Fruit fly (Drosophila melanogaster) whole organism, embryonic: ENCODE data around the gene CG32073.
A peak's percentile ranks its signal among the peaks of the same experiment; 100 is the strongest.

ENCODE experiments used
- ATbp ChIP-seq: fragments of 200-800 bp; sonication (Bioruptor generic); optimal IDR thresholded peaks from 2 replicates; lab custom pipeline; 2017; ENCODE audit warnings: missing biosample characterization, mild to moderate bottlenecking, missing genetic modification characterization, missing genetic modification reagents
- Abd-B ChIP-seq: fragments of 200-800 bp; sonication (Bioruptor generic); optimal IDR thresholded peaks from 2 replicates; lab custom pipeline; 2018; ENCODE audit warnings: missing biosample characterization, mild to moderate bottlenecking, missing genetic modification characterization, moderate library complexity
- CG10274 ChIP-seq: fragments of 200-800 bp; sonication (Bioruptor generic); optimal IDR thresholded peaks from 3 replicates; lab custom pipeline; 2017; ENCODE audit warnings: missing biosample characterization, mild to moderate bottlenecking, missing genetic modification characterization
- CG11085 ChIP-seq: fragments of 200-800 bp; sonication (Bioruptor generic); IDR thresholded peaks from 2 replicates; pipeline ENCODE4 v1.3.6; 2022; ENCODE audit warnings: missing biosample characterization, missing genetic modification characterization
- CG11093 ChIP-seq: fragments of 200-800 bp; sonication (Bioruptor generic); IDR thresholded peaks from 3 replicates; pipeline ENCODE4 v1.3.6; 2022; ENCODE audit warnings: missing biosample characterization, missing genetic modification characterization
- CG14441 ChIP-seq: fragments of 200-800 bp; sonication (Bioruptor generic); IDR thresholded peaks from 2 replicates; pipeline ENCODE4 v1.3.6; 2022; ENCODE audit warnings: missing biosample characterization, missing genetic modification characterization
- CG15479 ChIP-seq: fragments of 200-800 bp; sonication (Bioruptor generic); optimal IDR thresholded peaks from 3 replicates; lab custom pipeline; 2019; ENCODE audit warnings: missing biosample characterization, mild to moderate bottlenecking, missing genetic modification characterization, moderate library complexity
- CG16813 ChIP-seq: fragments of 200-800 bp; sonication (Bioruptor generic); IDR thresholded peaks from 3 replicates; pipeline ENCODE4 v1.3.6; 2022; ENCODE audit warnings: missing biosample characterization, missing genetic modification characterization; ENCODE audit not compliant: partially characterized antibody
- CG1792 ChIP-seq: fragments of 200-800 bp; sonication (Bioruptor generic); optimal IDR thresholded peaks from 2 replicates; lab custom pipeline; 2016; ENCODE audit warnings: missing biosample characterization, missing genetic modification characterization
- CG2129 ChIP-seq: fragments of 200-800 bp; sonication (Bioruptor generic); IDR thresholded peaks from 2 replicates; pipeline ENCODE4 v1.3.6; 2022; ENCODE audit warnings: missing biosample characterization, missing genetic modification characterization; ENCODE audit not compliant: partially characterized antibody
- CG4617 ChIP-seq: fragments of 200-800 bp; sonication (Bioruptor generic); optimal IDR thresholded peaks from 3 replicates; lab custom pipeline; 2016; ENCODE audit warnings: missing biosample characterization, missing genetic modification characterization, borderline replicate concordance
- CG7928 ChIP-seq: fragments of 200-800 bp; sonication (Bioruptor generic); optimal IDR thresholded peaks from 2 replicates; lab custom pipeline; 2017; ENCODE audit warnings: missing biosample characterization, mild to moderate bottlenecking, missing genetic modification characterization
- CG8478 ChIP-seq: fragments of >200 bp; optimal IDR thresholded peaks from 2 replicates; lab custom pipeline; 2018
- CG8765 ChIP-seq: fragments of 200-800 bp; sonication (Bioruptor generic); IDR thresholded peaks from 2 replicates; pipeline ENCODE4 v1.3.6; 2022; ENCODE audit warnings: missing biosample characterization, missing genetic modification characterization
- CkIIα-i1 ChIP-seq: fragments of 200-800 bp; sonication (Bioruptor generic); IDR thresholded peaks from 2 replicates; pipeline ENCODE4 v1.3.6; 2022; ENCODE audit warnings: missing biosample characterization, missing genetic modification characterization
- Dbx ChIP-seq: fragments of 200-800 bp; sonication (Bioruptor generic); IDR thresholded peaks from 3 replicates; pipeline ENCODE4 v1.3.6; 2022; ENCODE audit warnings: missing biosample characterization, missing genetic modification characterization
- Dref ChIP-seq: fragments of 200-800 bp; sonication (Bioruptor generic); IDR thresholded peaks from 2 replicates; pipeline ENCODE4 v1.3.6; 2022; ENCODE audit warnings: missing biosample characterization, missing genetic modification characterization
- E2f2 ChIP-seq: fragments of 200-800 bp; sonication (Bioruptor generic); IDR thresholded peaks from 2 replicates; pipeline ENCODE4 v1.3.6; 2022; ENCODE audit warnings: missing biosample characterization, missing genetic modification characterization
- HmgZ ChIP-seq: fragments of 200-800 bp; sonication (Bioruptor generic); optimal IDR thresholded peaks from 2 replicates; lab custom pipeline; 2018; ENCODE audit warnings: missing biosample characterization, mild to moderate bottlenecking, missing genetic modification characterization
- Jarid2 ChIP-seq: fragments of 200-800 bp; sonication (Bioruptor generic); optimal IDR thresholded peaks from 3 replicates; lab custom pipeline; 2017; ENCODE audit warnings: mild to moderate bottlenecking, missing biosample characterization, missing genetic modification reagents, missing genetic modification characterization
- Mad ChIP-seq: fragments of 200-800 bp; sonication (Bioruptor generic); optimal IDR thresholded peaks from 2 replicates; lab custom pipeline; 2016; ENCODE audit warnings: missing biosample characterization, missing genetic modification characterization
- Ravus ChIP-seq: fragments of 200-800 bp; sonication (Bioruptor generic); IDR thresholded peaks from 2 replicates; pipeline ENCODE4 v1.3.6; 2022; ENCODE audit warnings: missing biosample characterization, missing genetic modification characterization
- Tbp ChIP-seq: fragments of >200 bp; optimal IDR thresholded peaks from 2 replicates; lab custom pipeline; 2018; ENCODE audit warnings: missing biosample characterization, missing genetic modification characterization
- Usf ChIP-seq: fragments of 200-800 bp; sonication (Bioruptor generic); optimal IDR thresholded peaks from 2 replicates; lab custom pipeline; 2017; ENCODE audit warnings: missing genotype, missing biosample characterization, missing genetic modification characterization
- Xrp1 ChIP-seq: fragments of 200-800 bp; sonication (Bioruptor generic); IDR thresholded peaks from 2 replicates; pipeline ENCODE4 v1.3.6; 2022; ENCODE audit warnings: missing biosample characterization, missing genetic modification characterization
- YL-1 ChIP-seq: fragments of 200-800 bp; sonication (Bioruptor generic); optimal IDR thresholded peaks from 3 replicates; lab custom pipeline; 2017; ENCODE audit warnings: missing biosample characterization, mild to moderate bottlenecking, missing genetic modification characterization
- ac ChIP-seq: fragments of 200-800 bp; sonication (Bioruptor generic); optimal IDR thresholded peaks from 3 replicates; lab custom pipeline; 2017; ENCODE audit warnings: missing biosample characterization, mild to moderate bottlenecking, missing genetic modification characterization
- bab2 ChIP-seq: fragments of 200-800 bp; sonication (Bioruptor generic); optimal IDR thresholded peaks from 2 replicates; lab custom pipeline; 2016; ENCODE audit warnings: missing biosample characterization, missing genetic modification characterization
- caup ChIP-seq: fragments of 200-800 bp; sonication (Bioruptor generic); optimal IDR thresholded peaks from 3 replicates; lab custom pipeline; 2017; ENCODE audit warnings: missing biosample characterization, mild to moderate bottlenecking, missing genetic modification characterization, moderate library complexity; ENCODE audit not compliant: severe bottlenecking
- corto ChIP-seq: fragments of 200-800 bp; sonication (Bioruptor generic); optimal IDR thresholded peaks from 2 replicates; lab custom pipeline; 2016; ENCODE audit warnings: missing biosample characterization, mild to moderate bottlenecking, missing genetic modification characterization, moderate library complexity
- da ChIP-seq: fragments of 200-800 bp; sonication (Bioruptor generic); optimal IDR thresholded peaks from 2 replicates; lab custom pipeline; 2016; ENCODE audit warnings: missing biosample characterization, missing genetic modification characterization
- fd96Cb ChIP-seq: fragments of 200-800 bp; sonication (Bioruptor generic); optimal IDR thresholded peaks from 2 replicates; lab custom pipeline; 2018; ENCODE audit warnings: missing biosample characterization, mild to moderate bottlenecking, missing genetic modification characterization, moderate library complexity
- ftz-f1 ChIP-seq: fragments of 200-800 bp; sonication (Bioruptor generic); optimal IDR thresholded peaks from 2 replicates; lab custom pipeline; 2016; ENCODE audit warnings: missing biosample characterization, missing genetic modification characterization
- gcm ChIP-seq: fragments of 200-800 bp; sonication (Bioruptor generic); optimal IDR thresholded peaks from 2 replicates; lab custom pipeline; 2019; ENCODE audit warnings: missing biosample characterization, mild to moderate bottlenecking, missing genetic modification characterization, moderate library complexity
- gcm2 ChIP-seq: fragments of 200-800 bp; sonication (Bioruptor generic); optimal IDR thresholded peaks from 2 replicates; lab custom pipeline; 2016; ENCODE audit warnings: missing biosample characterization, missing genetic modification characterization
- grau ChIP-seq: fragments of 200-800 bp; optimal IDR thresholded peaks from 3 replicates; lab custom pipeline; 2019; ENCODE audit warnings: missing biosample characterization, mild to moderate bottlenecking, missing genetic modification characterization, moderate library complexity
- gro ChIP-seq: fragments of 200-800 bp; sonication (Bioruptor generic); optimal IDR thresholded peaks from 2 replicates; lab custom pipeline; 2016; ENCODE audit warnings: missing biosample characterization, missing genetic modification characterization
- gsb ChIP-seq: fragments of 200-800 bp; sonication (Bioruptor generic); IDR thresholded peaks from 2 replicates; pipeline ENCODE4 v1.3.6; 2022; ENCODE audit warnings: missing biosample characterization, missing genetic modification characterization
- hb ChIP-seq: fragments of 200-800 bp; sonication (Bioruptor generic); IDR thresholded peaks from 3 replicates; pipeline ENCODE4 v1.3.6; 2022; ENCODE audit warnings: missing biosample characterization, missing genetic modification characterization; ENCODE audit not compliant: partially characterized antibody
- jumu ChIP-seq: fragments of 200-800 bp; sonication (Bioruptor generic); optimal IDR thresholded peaks from 3 replicates; lab custom pipeline; 2016; ENCODE audit warnings: missing biosample characterization, missing genetic modification characterization
- nerfin-1 ChIP-seq: fragments of 200-800 bp; sonication (Bioruptor generic); optimal IDR thresholded peaks from 3 replicates; lab custom pipeline; 2019; ENCODE audit warnings: missing biosample characterization, mild to moderate bottlenecking, missing genetic modification characterization, moderate library complexity
- odd ChIP-seq: fragments of 200-800 bp; sonication (Bioruptor generic); optimal IDR thresholded peaks from 2 replicates; lab custom pipeline; 2017; ENCODE audit warnings: missing biosample characterization, mild to moderate bottlenecking, missing genetic modification characterization
- pan ChIP-seq, 4 experiments: fragments of >200 bp in 3 of 4; fragments of 200-800 bp in 1 of 4; sonication (Bioruptor generic) in 1 of 4; optimal IDR thresholded peaks in 3 of 4; IDR thresholded peaks in 1 of 4; 2 replicates each; pipeline versions ENCODE4 v1.3.6 to Lab custom; 2017 to 2022; ENCODE audit warnings: missing biosample characterization in 2 of 4, missing genetic modification characterization in 2 of 4, mixed read lengths in 1 of 4
- pb ChIP-seq: fragments of 200-800 bp; sonication (Bioruptor generic); optimal IDR thresholded peaks from 3 replicates; lab custom pipeline; 2016; ENCODE audit warnings: missing biosample characterization, missing genetic modification characterization
- repo ChIP-seq: fragments of 200-800 bp; sonication (Bioruptor generic); optimal IDR thresholded peaks from 2 replicates; lab custom pipeline; 2016; ENCODE audit warnings: missing biosample characterization, missing genetic modification characterization
- sob ChIP-seq: fragments of 200-800 bp; sonication (Bioruptor generic); IDR thresholded peaks from 2 replicates; pipeline ENCODE4 v1.3.6; 2022; ENCODE audit warnings: missing biosample characterization, missing genetic modification characterization
- tup ChIP-seq: fragments of 200-800 bp; sonication (Bioruptor generic); optimal IDR thresholded peaks from 2 replicates; lab custom pipeline; 2016; ENCODE audit warnings: missing biosample characterization, mild to moderate bottlenecking, missing genetic modification characterization, moderate library complexity
- zen ChIP-seq: fragments of 200-800 bp; sonication (Bioruptor generic); optimal IDR thresholded peaks from 3 replicates; lab custom pipeline; 2018; ENCODE audit warnings: missing biosample characterization, mild to moderate bottlenecking, missing genetic modification characterization, moderate library complexity
- zfh1 ChIP-seq: fragments of 200-800 bp; sonication (Bioruptor generic); IDR thresholded peaks from 3 replicates; pipeline ENCODE4 v1.3.6; 2022; ENCODE audit warnings: missing biosample characterization, missing genetic modification characterization

The CG32073 gene

dm6 chr3L:11097982-11098663 lies 9.3 kb downstream of the CG32073 start, which contains the start of the genes Irbp18 and APP-BP1 (continued):
- peak; percentile 87 for TF ChIP-seq nerfin-1 (tag; lab: Kevin White, UChicago)
- TF ChIP-seq Abd-B: peak; percentile 94
- TF ChIP-seq pb: peak; percentile 81
- TF ChIP-seq bab2: peak; percentile 93
- TF ChIP-seq Xrp1 (GFP tag; lab: Robert Waterston, UW): peak; percentile 93
- TF ChIP-seq CG15479 (GFP tag; lab: Kevin White, UChicago): peak; percentile 73
- peak; percentile 85 for TF ChIP-seq zen (tag; lab: Kevin White, UChicago)
- TF ChIP-seq da (GFP tag; lab: Kevin White, UChicago): peak; percentile 93
- peak; percentile 96 for TF ChIP-seq HmgZ
- peak; percentile 92 for TF ChIP-seq sob
- TF ChIP-seq ATbp: peak; percentile 83
- peak; percentile 87 for TF ChIP-seq CG14441 (GFP tag; lab: Robert Waterston, UW)
- TF ChIP-seq repo: peak; percentile 86
- TF ChIP-seq ac: peak; percentile 67
- no peak for TF ChIP-seq CG8478 (lab: Kevin White, UChicago)
- peak; percentile 88 for TF ChIP-seq YL-1 (GFP tag; lab: Kevin White, UChicago)
- peak; percentile 71; the same call in 1 of the 3 replicates for TF ChIP-seq CG11093 (GFP tag; lab: Robert Waterston, UW)
- TF ChIP-seq CG4617 (GFP tag; lab: Kevin White, UChicago): peak; percentile 93
- TF ChIP-seq zfh1 (GFP tag; lab: Robert Waterston, UW): peak; percentile 84
- no peak for TF ChIP-seq Dref (GFP tag; lab: Robert Waterston, UW)
- no peak for TF ChIP-seq hb (GFP tag; lab: Robert Waterston, UW)
- peak; percentile 78 for TF ChIP-seq CG10274 (GFP tag; lab: Kevin White, UChicago)
- TF ChIP-seq CG7928 (GFP tag; lab: Kevin White, UChicago): peak; percentile 69
- no peak for TF ChIP-seq CG2129
- peak; percentile 76 for TF ChIP-seq Jarid2 (GFP tag; lab: Kevin White, UChicago)
- peak; percentile 85 for TF ChIP-seq odd
- TF ChIP-seq corto (GFP tag; lab: Kevin White, UChicago): peak; percentile 76
- TF ChIP-seq pan (optimal IDR thresholded peaks at IDR 0.05; lab: Kevin White, UChicago): no peak
- peak in 1 of 2 experiments; percentile 92 for TF ChIP-seq pan (GFP tag; optimal IDR thresholded peaks at IDR 0.05 in 1 of 2, IDR thresholded peaks at IDR 0.05 in 1 of 2)
- TF ChIP-seq Mad: peak; percentile 96
- TF ChIP-seq CG1792 (GFP tag; lab: Kevin White, UChicago): peak; percentile 91
- peak; percentile 68; the same call in 1 of the 2 replicates for TF ChIP-seq CG11085 (GFP tag; lab: Robert Waterston, UW)
- TF ChIP-seq Usf (GFP tag; lab: Kevin White, UChicago): peak; percentile 86
- peak; percentile 67 for TF ChIP-seq CG8765 (GFP tag; lab: Robert Waterston, UW)
- TF ChIP-seq E2f2 (GFP tag; lab: Robert Waterston, UW): peak; percentile 63
- TF ChIP-seq CkIIα-i1 (GFP tag; lab: Robert Waterston, UW): 0 out of 2 replicates have a peak, but pooled peaks have one; percentile 31
- peak; percentile 89 for TF ChIP-seq fd96Cb (tag; lab: Kevin White, UChicago)
- peak; percentile 76 for TF ChIP-seq Ravus
- TF ChIP-seq gcm2 (GFP tag; lab: Kevin White, UChicago): peak; percentile 86
- peak; percentile 92 for TF ChIP-seq jumu
- TF ChIP-seq Dbx (GFP tag; lab: Robert Waterston, UW): peak; percentile 90
- peak; percentile 96 for TF ChIP-seq gro
- peak; percentile 16 for TF ChIP-seq ftz-f1
- TF ChIP-seq Tbp (GFP tag; lab: Kevin White, UChicago): no peak
- peak; percentile 72 for TF ChIP-seq gsb (GFP tag; lab: Robert Waterston, UW)
- TF ChIP-seq CG16813 (GFP tag; lab: Robert Waterston, UW): no peak
- peak; percentile 89 for TF ChIP-seq gcm (GFP tag; lab: Kevin White, UChicago)
- peak; percentile 95 for TF ChIP-seq caup (GFP tag; lab: Kevin White, UChicago)
- peak; percentile 92 for TF ChIP-seq tup (GFP tag; lab: Kevin White, UChicago)
- TF ChIP-seq grau (tag; lab: Kevin White, UChicago): peak; percentile 91
